Worm (Caenorhabditis elegans) whole organism, mixed stage, embryonic: ENCODE results near the gene lipl-7.
A peak's percentile ranks its signal among the peaks of the same experiment; 100 is the strongest.

ENCODE experiments used
- bed-3 ChIP-seq: fragments of 200-800 bp; sonication (Bioruptor generic); optimal IDR thresholded peaks from 3 replicates; lab custom pipeline; 2018; ENCODE audit warnings: mild to moderate bottlenecking, missing genetic modification characterization, moderate library complexity, missing compliant biosample characterization
- blmp-1 ChIP-seq: fragments of 150-350 bp; optimal IDR thresholded peaks from 2 replicates; lab custom pipeline; 2014; ENCODE audit warnings: missing biosample characterization, missing genetic modification characterization
- ceh-39 ChIP-seq: fragments of 150-350 bp; optimal IDR thresholded peaks from 2 replicates; lab custom pipeline; 2014; ENCODE audit warnings: missing biosample characterization, missing genetic modification characterization
- ceh-43 ChIP-seq: fragments of 200-800 bp; sonication (Bioruptor generic); optimal IDR thresholded peaks from 2 replicates; lab custom pipeline; 2018; ENCODE audit warnings: mild to moderate bottlenecking, missing genetic modification characterization, moderate library complexity, missing compliant biosample characterization
- ceh-83 ChIP-seq: fragments of 200-800 bp; sonication (Bioruptor generic); optimal IDR thresholded peaks from 2 replicates; lab custom pipeline; 2018; ENCODE audit warnings: mild to moderate bottlenecking, missing genetic modification characterization, missing compliant biosample characterization
- ces-1 ChIP-seq: fragments of 150-350 bp; optimal IDR thresholded peaks from 2 replicates; lab custom pipeline; 2014; ENCODE audit warnings: missing biosample characterization, missing genetic modification reagents, missing genetic modification characterization
- cnd-1 ChIP-seq: fragments of 200-800 bp; sonication (Bioruptor generic); optimal IDR thresholded peaks from 2 replicates; lab custom pipeline; 2018; ENCODE audit warnings: mild to moderate bottlenecking, missing genetic modification characterization, missing compliant biosample characterization
- drap-1 ChIP-seq: fragments of 200-800 bp; sonication (Bioruptor generic); optimal IDR thresholded peaks from 3 replicates; lab custom pipeline; 2018; ENCODE audit warnings: mild to moderate bottlenecking, missing genetic modification characterization, missing compliant biosample characterization
- elt-1 ChIP-seq: sonication (generic microtip); optimal IDR thresholded peaks from 2 replicates; lab custom pipeline; 2017; ENCODE audit warnings: missing genetic modification characterization, mild to moderate bottlenecking, missing compliant biosample characterization, antibody characterized with exemption, moderate library complexity, borderline replicate concordance; ENCODE audit not compliant: insufficient read depth
- elt-3 ChIP-seq: fragments of 150-350 bp; optimal IDR thresholded peaks from 2 replicates; lab custom pipeline; 2014; ENCODE audit warnings: missing biosample characterization, missing genetic modification characterization
- ham-2 ChIP-seq: fragments of 200-800 bp; sonication (Bioruptor generic); optimal IDR thresholded peaks from 2 replicates; lab custom pipeline; 2018; ENCODE audit warnings: mild to moderate bottlenecking, missing genetic modification characterization, missing compliant biosample characterization
- hlh-1 ChIP-seq: fragments of 150-350 bp; optimal IDR thresholded peaks from 2 replicates; lab custom pipeline; 2014; ENCODE audit warnings: missing biosample characterization, missing genetic modification reagents, missing genetic modification characterization
- lin-13 ChIP-seq: fragments of 150-350 bp; optimal IDR thresholded peaks from 2 replicates; lab custom pipeline; 2014; ENCODE audit warnings: missing biosample characterization, missing genetic modification characterization
- lsy-2 ChIP-seq: fragments of 150-350 bp; optimal IDR thresholded peaks from 2 replicates; lab custom pipeline; 2014; ENCODE audit warnings: missing biosample characterization, missing genetic modification characterization
- mab-5 ChIP-seq: fragments of 150-350 bp; optimal IDR thresholded peaks from 2 replicates; lab custom pipeline; 2014; ENCODE audit warnings: missing biosample characterization, missing genetic modification characterization
- mep-1 ChIP-seq: fragments of 150-350 bp; optimal IDR thresholded peaks from 2 replicates; lab custom pipeline; 2017; ENCODE audit warnings: missing biosample characterization, missing genetic modification reagents, missing genetic modification characterization, inconsistent platforms
- mls-2 ChIP-seq: sonication (generic microtip); optimal IDR thresholded peaks from 2 replicates; lab custom pipeline; 2016; ENCODE audit warnings: mild to moderate bottlenecking, missing genetic modification characterization, moderate library complexity, missing compliant biosample characterization
- nhr-2 ChIP-seq: fragments of 150-350 bp; optimal IDR thresholded peaks from 2 replicates; lab custom pipeline; 2014; ENCODE audit warnings: missing biosample characterization, missing genetic modification characterization
- nhr-237 ChIP-seq: fragments of 150-350 bp; optimal IDR thresholded peaks from 2 replicates; lab custom pipeline; 2014; ENCODE audit warnings: missing biosample characterization, missing genetic modification characterization
- nhr-28 ChIP-seq: fragments of 150-350 bp; optimal IDR thresholded peaks from 2 replicates; lab custom pipeline; 2014; ENCODE audit warnings: missing biosample characterization, missing genetic modification characterization
- pha-4 ChIP-seq: fragments of 150-350 bp; optimal IDR thresholded peaks from 2 replicates; lab custom pipeline; 2018; ENCODE audit warnings: missing biosample characterization, missing genetic modification reagents, missing genetic modification characterization
- sptf-1 ChIP-seq: sonication (generic microtip); optimal IDR thresholded peaks from 2 replicates; lab custom pipeline; 2017; ENCODE audit warnings: mild to moderate bottlenecking, missing genetic modification characterization, moderate library complexity, missing compliant biosample characterization
- unc-120 ChIP-seq: sonication (generic microtip); optimal IDR thresholded peaks from 2 replicates; lab custom pipeline; 2017; ENCODE audit warnings: missing genetic modification characterization, missing compliant biosample characterization; ENCODE audit not compliant: poor library complexity, severe bottlenecking
- unc-39 ChIP-seq: fragments of 150-350 bp; optimal IDR thresholded peaks from 2 replicates; lab custom pipeline; 2014; ENCODE audit warnings: missing biosample characterization, missing genetic modification characterization
- unc-62 ChIP-seq: fragments of 150-350 bp; optimal IDR thresholded peaks from 2 replicates; lab custom pipeline; 2014; ENCODE audit warnings: missing biosample characterization, missing genetic modification reagents, missing genetic modification characterization
- zip-8 ChIP-seq: fragments of 150-350 bp; optimal IDR thresholded peaks from 2 replicates; lab custom pipeline; 2014; ENCODE audit warnings: missing biosample characterization, missing genetic modification characterization
- ztf-11 ChIP-seq: fragments of 150-350 bp; optimal IDR thresholded peaks from 2 replicates; lab custom pipeline; 2014; ENCODE audit warnings: missing biosample characterization, missing genetic modification characterization

lipl-7 gene

DNA sequence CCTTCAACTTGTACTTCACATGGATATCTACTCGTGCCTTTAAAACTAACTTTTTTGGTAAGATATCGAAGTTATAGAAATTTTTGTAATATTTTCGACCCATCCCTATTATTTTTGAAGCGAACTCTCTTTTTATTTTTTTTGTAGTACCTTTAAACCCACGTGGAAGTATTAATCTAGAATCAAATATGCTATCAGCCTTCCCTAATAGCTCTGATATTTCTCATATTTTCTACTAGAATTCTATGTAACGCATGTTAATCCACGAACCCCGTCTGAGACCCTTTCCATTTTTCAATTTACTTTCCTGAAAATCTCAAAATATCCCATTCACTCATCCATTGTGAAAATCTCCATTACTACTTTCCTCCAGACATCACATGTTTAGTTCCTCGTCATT is 31.7 kb upstream of the lipl-7 start:
- TF ChIP-seq mab-5 (tag; lab: Kevin White, UChicago) = no peak
- no peak for TF ChIP-seq mep-1 (tag; lab: Kevin White, UChicago)
- no peak for TF ChIP-seq blmp-1 (tag; lab: Kevin White, UChicago)
- TF ChIP-seq nhr-2 (tag; lab: Kevin White, UChicago) = no peak
- TF ChIP-seq nhr-28 (tag; lab: Kevin White, UChicago) = no peak

ce11 chrIV:10269137-10269933 is 27.7 kb upstream of the lipl-7 start, which contains the start of the genes nspd-7 and Y43C5A.2:
TSS of gene nspd-7 (minus strand) at chrIV:10269187.
TSS of gene Y43C5A.2 (plus strand) at chrIV:10269883.
- no peak for TF ChIP-seq mep-1 (tag; lab: Kevin White, UChicago)
- no peak for TF ChIP-seq mab-5 (tag; lab: Kevin White, UChicago)
- TF ChIP-seq unc-62 (GFP tag; lab: Kevin White, UChicago) = no peak
- no peak for TF ChIP-seq sptf-1 (tag; lab: Kevin White, UChicago)
- TF ChIP-seq bed-3 (GFP tag; lab: Kevin White, UChicago) = no peak
- TF ChIP-seq elt-3 (tag; lab: Kevin White, UChicago) = no peak
- no peak for TF ChIP-seq cnd-1
- no peak for TF ChIP-seq drap-1 (GFP tag; lab: Kevin White, UChicago)
- no peak for TF ChIP-seq pha-4

ce11 chrIV:10261061-10261460 is 19.4 kb upstream of the lipl-7 start:
- TF ChIP-seq zip-8 (tag; lab: Kevin White, UChicago) (no peak), lsy-2 (tag; lab: Kevin White, UChicago) (no peak), ham-2 (GFP tag; lab: Kevin White, UChicago) (no peak), ztf-11 (tag; lab: Kevin White, UChicago) (no peak), pha-4 (no peak), elt-3 (tag; lab: Kevin White, UChicago) (peak; percentile 63), lin-13 (tag; lab: Kevin White, UChicago) (no peak), elt-1 (tag; lab: Kevin White, UChicago) (peak; percentile 99), drap-1 (GFP tag; lab: Kevin White, UChicago) (no peak), ceh-39 (no peak)

DNA sequence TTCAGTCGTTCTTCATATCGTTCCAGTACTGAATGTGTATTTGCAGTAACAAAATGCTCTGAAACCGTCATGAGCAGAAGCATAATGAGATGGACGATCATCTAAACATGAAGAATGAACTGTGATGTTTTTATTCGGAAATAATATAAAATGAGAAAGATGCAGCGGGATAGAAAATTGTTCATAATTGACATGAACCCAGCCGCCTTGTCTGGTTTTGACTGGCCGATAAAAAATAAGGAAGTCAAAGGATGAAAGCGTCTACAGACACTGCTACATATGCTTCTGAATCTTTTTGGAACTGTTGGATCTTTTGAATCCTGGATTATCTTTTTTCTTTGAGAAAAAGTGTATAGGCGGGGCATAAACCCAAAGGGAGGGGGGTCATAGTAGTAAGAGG is 17.9 kb upstream of the lipl-7 start, which contains the start of gene F01G10.9:
Gene F01G10.9, minus strand, starts transcription at position 101 of the 400 bp plus-strand sequence.
- no peak for TF ChIP-seq drap-1 (GFP tag; lab: Kevin White, UChicago)
- TF ChIP-seq unc-120 = no peak
- TF ChIP-seq nhr-28 (tag; lab: Kevin White, UChicago) = no peak
- no peak for TF ChIP-seq ceh-39
- TF ChIP-seq sptf-1 (tag; lab: Kevin White, UChicago) = no peak
- no peak for TF ChIP-seq ceh-43 (GFP tag; lab: Kevin White, UChicago)
- TF ChIP-seq mab-5 (tag; lab: Kevin White, UChicago) = no peak
- TF ChIP-seq pha-4 = no peak
- TF ChIP-seq elt-3 (tag; lab: Kevin White, UChicago) = no peak
- no peak for TF ChIP-seq hlh-1
- TF ChIP-seq nhr-237 (tag; lab: Kevin White, UChicago) = no peak
- TF ChIP-seq ceh-83 = no peak
- no peak for TF ChIP-seq lin-13 (tag; lab: Kevin White, UChicago)
- no peak for TF ChIP-seq ham-2 (GFP tag; lab: Kevin White, UChicago)
- no peak for TF ChIP-seq mls-2 (tag; lab: Kevin White, UChicago)
- no peak for TF ChIP-seq nhr-2 (tag; lab: Kevin White, UChicago)

DNA sequence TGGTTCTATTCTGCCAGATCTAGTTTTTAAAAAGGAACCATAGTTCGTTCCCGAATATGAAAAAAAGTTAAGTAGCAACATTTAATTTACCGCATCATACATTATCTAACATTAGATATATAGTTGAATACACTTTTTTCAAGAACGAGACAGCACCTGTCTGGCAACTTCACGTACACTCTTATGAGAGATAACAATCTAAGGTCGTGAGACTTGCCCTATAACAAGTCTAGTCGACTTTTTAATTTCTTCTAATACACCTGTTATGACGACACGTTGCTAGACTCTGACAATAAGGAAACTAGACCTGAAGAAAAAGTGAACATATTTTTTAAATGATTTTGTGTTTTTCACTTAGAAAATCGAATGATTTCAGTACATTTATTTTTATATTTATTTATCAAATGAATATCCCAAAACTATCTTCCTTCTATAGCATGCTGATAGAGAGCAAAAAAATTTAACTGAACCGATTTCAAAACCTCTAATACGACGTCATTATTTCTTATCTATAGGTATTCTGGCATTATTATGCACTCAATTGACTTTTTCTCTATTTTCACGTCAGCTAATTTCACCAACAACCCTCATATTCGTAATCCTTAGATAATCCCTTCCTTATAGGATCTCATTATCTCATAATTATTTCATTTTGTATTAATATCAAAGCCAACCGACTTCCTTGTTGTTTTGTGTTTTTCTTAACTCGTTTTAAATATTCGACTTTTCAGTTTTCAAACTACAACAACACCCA is 11.4 kb upstream of the lipl-7 start:
- no peak for TF ChIP-seq cnd-1
- no peak for TF ChIP-seq unc-39 (tag; lab: Kevin White, UChicago)
- peak; percentile 72 for TF ChIP-seq elt-1 (tag; lab: Kevin White, UChicago)

DNA sequence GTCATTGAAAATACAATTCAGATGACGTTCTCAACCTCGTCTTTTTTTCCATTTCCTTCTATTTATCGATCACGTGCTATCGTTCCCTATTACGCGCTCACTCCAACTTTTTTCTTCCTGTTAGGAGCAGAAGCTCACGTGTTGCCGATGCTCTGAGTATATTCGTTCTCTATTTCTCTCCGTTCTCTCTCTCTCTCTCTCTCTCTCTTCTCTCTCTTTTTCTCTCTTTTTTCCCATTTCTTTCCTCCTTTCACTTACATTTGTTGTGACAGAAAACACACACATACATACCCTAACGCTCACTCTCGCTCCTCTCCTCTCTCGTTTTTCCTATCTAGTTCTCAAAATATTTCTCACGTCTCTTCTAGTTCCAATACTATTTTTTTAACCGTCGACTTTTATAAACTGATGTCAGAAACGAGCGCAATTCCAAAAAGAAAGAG is 10.7 kb upstream of the lipl-7 start:
- peak; percentile 84 for TF ChIP-seq unc-120
- TF ChIP-seq sptf-1 (tag; lab: Kevin White, UChicago) = peak; percentile 38
- no peak for TF ChIP-seq nhr-28 (tag; lab: Kevin White, UChicago)
- TF ChIP-seq mls-2 (tag; lab: Kevin White, UChicago) = peak; percentile 14
- TF ChIP-seq ces-1 = peak; percentile 51
- TF ChIP-seq mep-1 (tag; lab: Kevin White, UChicago) = no peak
- no peak for TF ChIP-seq elt-1 (tag; lab: Kevin White, UChicago)
- no peak for TF ChIP-seq unc-39 (tag; lab: Kevin White, UChicago)
- TF ChIP-seq blmp-1 (tag; lab: Kevin White, UChicago) = peak; percentile 45
- no peak for TF ChIP-seq pha-4
- no peak for TF ChIP-seq mab-5 (tag; lab: Kevin White, UChicago)
- peak; percentile 12 for TF ChIP-seq ceh-83
- TF ChIP-seq unc-62 (GFP tag; lab: Kevin White, UChicago) = peak; percentile 81
- TF ChIP-seq lsy-2 (tag; lab: Kevin White, UChicago) = peak; percentile 16
